Fruit fly (Drosophila melanogaster) Kc167 (cell line): ENCODE results near the gene Idh3b.

ENCODE experiments used
- Myc ChIP-seq: fragments of >200 bp; optimal IDR thresholded peaks from 2 replicates; lab custom pipeline; 2017; ENCODE audit warnings: missing external identifiers
- h ChIP-seq: fragments of >200 bp; optimal IDR thresholded peaks from 3 replicates; lab custom pipeline; 2018; ENCODE audit warnings: missing external identifiers
- psq ChIP-seq: fragments of >200 bp; optimal IDR thresholded peaks from 2 replicates; lab custom pipeline; 2017; ENCODE audit warnings: missing external identifiers
- ttk ChIP-seq: sonication (Bioruptor generic); optimal IDR thresholded peaks from 2 replicates; lab custom pipeline; 2017; ENCODE audit warnings: missing external identifiers

DNA sequence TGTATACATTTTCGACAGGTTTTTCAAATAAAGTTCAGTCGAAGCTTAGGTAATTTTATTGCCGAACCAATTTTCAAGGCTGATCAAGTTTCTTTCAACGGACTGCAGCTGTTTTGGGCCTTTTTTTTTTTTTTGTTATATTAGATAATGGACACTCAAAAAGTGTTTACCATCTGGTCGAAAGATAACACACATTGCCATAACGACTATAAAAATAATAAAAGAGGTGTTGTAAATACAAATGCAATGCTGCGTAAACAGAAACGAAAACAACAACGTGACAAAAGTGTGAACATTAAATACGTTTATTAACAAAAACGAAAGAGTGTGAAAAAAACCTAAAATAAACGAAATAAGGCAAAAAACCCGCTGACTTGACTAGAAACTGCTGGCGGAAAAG, 41.4 kb downstream of the Idh3b start:
- TF ChIP-seq Myc (no peak), psq (lab: Kevin White, UChicago) (no peak), h (no peak), ttk (lab: Kevin White, UChicago) (no peak)
